Worm (Caenorhabditis elegans) whole organism, L4 larva: ENCODE results near the gene srh-295.

Experiments used
- ces-1 ChIP-seq: fragments of 150-350 bp; sonication (generic microtip); optimal IDR thresholded peaks from 4 replicates; lab custom pipeline; 2014; ENCODE audit warnings: missing biosample characterization, missing genetic modification reagents, missing genetic modification characterization
- jun-1 ChIP-seq: fragments of 150-350 bp; optimal IDR thresholded peaks from 2 replicates; lab custom pipeline; 2014; ENCODE audit warnings: missing biosample characterization, missing genetic modification reagents, missing genetic modification characterization
- lin-29 ChIP-seq: fragments of 200-800 bp; sonication (Bioruptor generic); IDR thresholded peaks from 2 replicates; pipeline ENCODE4 v1.3.6; 2022; ENCODE audit warnings: missing genetic modification reagents, missing genetic modification characterization, missing compliant biosample characterization
- nhr-11 ChIP-seq: fragments of 150-350 bp; optimal IDR thresholded peaks from 2 replicates; lab custom pipeline; 2014; ENCODE audit warnings: missing biosample characterization, missing genetic modification characterization
- nhr-28 ChIP-seq: fragments of 150-350 bp; optimal IDR thresholded peaks from 2 replicates; lab custom pipeline; 2014; ENCODE audit warnings: missing biosample characterization, missing genetic modification characterization
- pha-4 ChIP-seq, 2 experiments: fragments of 150-350 bp in 1 of 2; fragments of 200-800 bp in 1 of 2; sonication (Bioruptor generic) in 1 of 2; IDR thresholded peaks in 1 of 2; optimal IDR thresholded peaks in 1 of 2; 2 replicates each; pipeline versions ENCODE4 v1.3.6 to Lab custom; 2014 to 2022; ENCODE audit warnings: missing genetic modification characterization in 2 of 2, missing genetic modification reagents in 2 of 2, missing biosample characterization in 1 of 2, missing compliant biosample characterization in 1 of 2
- unc-39 ChIP-seq: sonication (generic microtip); optimal IDR thresholded peaks from 2 replicates; lab custom pipeline; 2017; ENCODE audit warnings: missing biosample characterization, missing genetic modification characterization
- zag-1 ChIP-seq: fragments of 150-350 bp; optimal IDR thresholded peaks from 2 replicates; lab custom pipeline; 2014; ENCODE audit warnings: missing biosample characterization, missing genetic modification characterization
- ztf-11 ChIP-seq: fragments of 150-350 bp; optimal IDR thresholded peaks from 2 replicates; lab custom pipeline; 2014; ENCODE audit warnings: missing biosample characterization, missing genetic modification characterization

DNA sequence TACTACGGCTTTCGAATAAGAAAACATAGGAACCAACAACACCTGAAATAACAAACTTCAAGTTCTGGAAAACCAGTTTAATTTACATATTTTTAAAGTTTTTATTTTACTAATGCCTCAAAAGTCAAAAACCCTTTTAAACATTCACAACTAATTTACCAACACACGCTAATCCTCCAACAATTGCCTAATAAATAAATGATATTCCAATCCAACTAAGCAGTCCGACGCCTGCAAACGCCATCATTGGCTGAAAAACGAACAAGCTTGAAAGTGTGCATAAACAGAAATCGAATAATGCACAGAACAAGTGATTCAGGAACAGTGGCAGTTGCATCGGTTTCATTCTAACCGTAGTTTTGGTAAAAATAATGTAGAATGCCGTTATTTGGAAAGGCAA, 37.4 kb downstream of the srh-295 start:
- TF ChIP-seq lin-29 (GFP tag; lab: Robert Waterston, UW) = no peak
- no peak for TF ChIP-seq nhr-28 (tag; lab: Kevin White, UChicago)
- TF ChIP-seq zag-1 = no peak
- no peak for TF ChIP-seq ces-1 (GFP tag; lab: Kevin White, UChicago)
- TF ChIP-seq jun-1 (tag; lab: Kevin White, UChicago) = no peak
- no peak for TF ChIP-seq unc-39 (tag; lab: Kevin White, UChicago)
- no peak for TF ChIP-seq ztf-11 (tag; lab: Kevin White, UChicago)
- no peak for TF ChIP-seq nhr-11
- no peak for TF ChIP-seq pha-4 (GFP tag; IDR thresholded peaks at IDR 0.05; lab: Robert Waterston, UW)
- TF ChIP-seq pha-4 (tag; optimal IDR thresholded peaks at IDR 0.05; lab: Kevin White, UChicago) = no peak
